Worm (Caenorhabditis elegans) whole organism, L3 larva: Measurements from ENCODE around the gene C25E10.16.
A peak's percentile ranks its signal among the peaks of the same experiment; 100 is the strongest.

ENCODE experiments used
- R02D3.7 ChIP-seq: fragments of 150-350 bp; optimal IDR thresholded peaks from 2 replicates; lab custom pipeline; 2014; ENCODE audit warnings: missing biosample characterization, missing genetic modification characterization
- ZK546.5 ChIP-seq: sonication (generic microtip); optimal IDR thresholded peaks from 2 replicates; lab custom pipeline; 2017; ENCODE audit warnings: missing biosample characterization, missing genetic modification characterization
- aly-2 ChIP-seq: fragments of 150-350 bp; optimal IDR thresholded peaks from 2 replicates; lab custom pipeline; 2014; ENCODE audit warnings: missing biosample characterization, missing genetic modification characterization
- ama-1 ChIP-seq: fragments of 150-350 bp; optimal IDR thresholded peaks from 2 replicates; lab custom pipeline; 2018
- ceh-16 ChIP-seq: sonication (generic microtip); optimal IDR thresholded peaks from 2 replicates; lab custom pipeline; 2017; ENCODE audit warnings: missing biosample characterization, missing genetic modification characterization
- ceh-82 ChIP-seq: fragments of 150-350 bp; optimal IDR thresholded peaks from 2 replicates; lab custom pipeline; 2014; ENCODE audit warnings: missing biosample characterization, missing genetic modification characterization
- daf-12 ChIP-seq: fragments of 150-350 bp; optimal IDR thresholded peaks from 2 replicates; lab custom pipeline; 2014; ENCODE audit warnings: missing biosample characterization, missing genetic modification reagents, missing genetic modification characterization
- egl-27 ChIP-seq: sonication (generic microtip); optimal IDR thresholded peaks from 4 replicates; lab custom pipeline; 2017; ENCODE audit warnings: missing biosample characterization, missing genetic modification reagents, missing genetic modification characterization
- egl-5 ChIP-seq: fragments of 150-350 bp; optimal IDR thresholded peaks from 2 replicates; lab custom pipeline; 2017; ENCODE audit warnings: missing biosample characterization, missing genetic modification reagents, missing genetic modification characterization, inconsistent platforms
- elt-2 ChIP-seq: sonication (generic microtip); optimal IDR thresholded peaks from 2 replicates; lab custom pipeline; 2016; ENCODE audit warnings: missing genetic modification reagents, mild to moderate bottlenecking, missing genetic modification characterization, missing compliant biosample characterization
- elt-3 ChIP-seq, 3 experiments: fragments of 150-350 bp in 1 of 3; sonication (generic microtip) in 2 of 3; optimal IDR thresholded peaks; 2 replicates in 2 of 3; 4 replicates in 1 of 3; lab custom pipeline; 2014 to 2017; ENCODE audit warnings: missing biosample characterization in 3 of 3, missing genetic modification characterization in 3 of 3
- fkh-2 ChIP-seq: fragments of 150-350 bp; optimal IDR thresholded peaks from 2 replicates; lab custom pipeline; 2014; ENCODE audit warnings: missing biosample characterization, missing genetic modification reagents, missing genetic modification characterization
- fos-1 ChIP-seq: fragments of 150-350 bp; optimal IDR thresholded peaks from 2 replicates; lab custom pipeline; 2014; ENCODE audit warnings: missing biosample characterization, missing genetic modification characterization
- jun-1 ChIP-seq: fragments of 150-350 bp; optimal IDR thresholded peaks from 2 replicates; lab custom pipeline; 2014; ENCODE audit warnings: missing biosample characterization, missing genetic modification reagents, missing genetic modification characterization
- lin-15B ChIP-seq: fragments of 150-350 bp; optimal IDR thresholded peaks from 2 replicates; lab custom pipeline; 2014; ENCODE audit warnings: missing biosample characterization, missing genetic modification characterization
- lin-39 ChIP-seq: fragments of 150-350 bp; optimal IDR thresholded peaks from 2 replicates; lab custom pipeline; 2018; ENCODE audit warnings: missing biosample characterization, missing genetic modification reagents, missing genetic modification characterization
- mdl-1 ChIP-seq: fragments of 150-350 bp; optimal IDR thresholded peaks from 2 replicates; lab custom pipeline; 2014; ENCODE audit warnings: missing biosample characterization, missing genetic modification characterization
- mml-1 ChIP-seq: fragments of 150-350 bp; sonication (generic microtip); optimal IDR thresholded peaks from 3 replicates; lab custom pipeline; 2014; ENCODE audit warnings: missing biosample characterization, missing genetic modification characterization
- nfya-1 ChIP-seq: sonication (generic microtip); optimal IDR thresholded peaks from 2 replicates; lab custom pipeline; 2017; ENCODE audit warnings: missing genetic modification characterization, mild to moderate bottlenecking, missing compliant biosample characterization, antibody characterized with exemption, moderate library complexity; ENCODE audit not compliant: insufficient read depth
- nhr-11 ChIP-seq: fragments of 150-350 bp; optimal IDR thresholded peaks from 2 replicates; lab custom pipeline; 2014; ENCODE audit warnings: missing biosample characterization, missing genetic modification characterization
- nhr-12 ChIP-seq: fragments of 150-350 bp; optimal IDR thresholded peaks from 2 replicates; lab custom pipeline; 2014; ENCODE audit warnings: missing biosample characterization, missing genetic modification characterization
- nhr-237 ChIP-seq: fragments of 150-350 bp; optimal IDR thresholded peaks from 2 replicates; lab custom pipeline; 2014; ENCODE audit warnings: missing biosample characterization, missing genetic modification characterization
- nhr-25 ChIP-seq: sonication (generic microtip); optimal IDR thresholded peaks from 2 replicates; lab custom pipeline; 2017; ENCODE audit warnings: missing biosample characterization, missing genetic modification characterization
- nhr-28 ChIP-seq: fragments of 150-350 bp; optimal IDR thresholded peaks from 2 replicates; lab custom pipeline; 2014; ENCODE audit warnings: missing biosample characterization, missing genetic modification characterization
- nhr-43 ChIP-seq: sonication (generic microtip); optimal IDR thresholded peaks from 2 replicates; lab custom pipeline; 2016; ENCODE audit warnings: mild to moderate bottlenecking, missing genetic modification characterization, missing compliant biosample characterization; ENCODE audit not compliant: poor library complexity, severe bottlenecking
- nhr-67 ChIP-seq: fragments of 150-350 bp; optimal IDR thresholded peaks from 2 replicates; lab custom pipeline; 2014; ENCODE audit warnings: missing biosample characterization, missing genetic modification characterization
- nhr-76 ChIP-seq: fragments of 150-350 bp; sonication (generic microtip); optimal IDR thresholded peaks from 5 replicates; lab custom pipeline; 2014; ENCODE audit warnings: missing biosample characterization, missing genetic modification characterization
- nhr-77 ChIP-seq: fragments of 150-350 bp; optimal IDR thresholded peaks from 2 replicates; lab custom pipeline; 2014; ENCODE audit warnings: missing biosample characterization, missing genetic modification characterization
- pha-4 ChIP-seq: fragments of 150-350 bp; optimal IDR thresholded peaks from 2 replicates; lab custom pipeline; 2014; ENCODE audit warnings: missing biosample characterization, missing genetic modification reagents, missing genetic modification characterization
- pqm-1 ChIP-seq: fragments of 150-350 bp; optimal IDR thresholded peaks from 2 replicates; lab custom pipeline; 2017; ENCODE audit warnings: missing biosample characterization, missing genetic modification characterization, inconsistent platforms
- sea-2 ChIP-seq: fragments of 150-350 bp; sonication (generic microtip); optimal IDR thresholded peaks from 4 replicates; lab custom pipeline; 2014; ENCODE audit warnings: missing biosample characterization, missing genetic modification reagents, missing genetic modification characterization
- skn-1 ChIP-seq: fragments of 150-350 bp; optimal IDR thresholded peaks from 2 replicates; lab custom pipeline; 2014; ENCODE audit warnings: missing biosample characterization, missing genetic modification characterization
- tbx-2 ChIP-seq: sonication (generic microtip); optimal IDR thresholded peaks from 2 replicates; lab custom pipeline; 2016; ENCODE audit warnings: mild to moderate bottlenecking, missing genetic modification characterization, missing compliant biosample characterization
- unc-39 ChIP-seq: sonication (generic microtip); optimal IDR thresholded peaks from 4 replicates; lab custom pipeline; 2017; ENCODE audit warnings: missing biosample characterization, missing genetic modification characterization
- ztf-11 ChIP-seq: fragments of 150-350 bp; optimal IDR thresholded peaks from 2 replicates; lab custom pipeline; 2014; ENCODE audit warnings: missing biosample characterization, missing genetic modification characterization
- ztf-4 ChIP-seq: fragments of 150-350 bp; optimal IDR thresholded peaks from 2 replicates; lab custom pipeline; 2014; ENCODE audit warnings: missing biosample characterization, missing genetic modification characterization

Gene C25E10.16

ce11 chrV:9081410-9081809 is 22.0 kb upstream of the C25E10.16 start:
- TF ChIP-seq elt-2 (tag; lab: Kevin White, UChicago) (peak; percentile 67), lin-39 (tag; lab: Kevin White, UChicago) (no peak), lin-15B (tag; lab: Kevin White, UChicago) (no peak), pha-4 (tag; lab: Kevin White, UChicago) (peak; percentile 75), ztf-11 (tag; lab: Kevin White, UChicago) (no peak), jun-1 (peak; percentile 2), egl-5 (tag; lab: Kevin White, UChicago) (no peak), nfya-1 (tag; lab: Kevin White, UChicago) (peak; percentile 38), nhr-237 (no peak), nhr-25 (no peak), mml-1 (tag; lab: Kevin White, UChicago) (no peak), pqm-1 (tag; lab: Kevin White, UChicago) (peak; percentile 80), elt-3 (tag; optimal IDR thresholded peaks at IDR 0.05; lab: Kevin White, UChicago) (no peak), nhr-77 (no peak), mdl-1 (tag; lab: Kevin White, UChicago) (no peak), nhr-11 (tag; lab: Kevin White, UChicago) (no peak), skn-1 (tag; lab: Kevin White, UChicago) (no peak)

DNA sequence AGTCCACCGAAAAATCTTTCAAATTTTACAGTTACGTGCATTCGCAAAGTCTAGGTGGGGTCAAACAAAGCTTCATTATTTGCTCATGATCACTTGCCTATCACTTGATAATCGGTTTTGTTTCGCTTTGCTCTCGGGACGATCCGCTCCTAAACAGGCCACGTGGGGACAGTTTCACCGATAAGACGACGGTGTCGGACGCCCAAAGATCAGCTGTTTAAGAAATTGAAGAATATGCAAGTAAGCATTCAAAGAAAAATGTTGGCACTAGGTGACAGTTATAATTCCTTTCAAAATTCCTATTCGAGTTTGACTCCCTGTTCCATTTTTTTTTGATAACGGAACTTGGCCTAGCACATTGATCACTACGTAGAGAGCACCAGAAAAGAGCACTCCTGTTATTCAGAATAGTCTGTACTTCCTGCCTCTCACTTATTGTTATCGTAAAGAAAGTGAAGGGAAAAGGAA is 20.6 kb upstream of the C25E10.16 start:
- TF ChIP-seq pha-4 (tag; lab: Kevin White, UChicago): peak; percentile 62
- no peak for TF ChIP-seq nfya-1 (tag; lab: Kevin White, UChicago)
- TF ChIP-seq jun-1: peak; percentile 68
- peak; percentile 93 for TF ChIP-seq pqm-1 (tag; lab: Kevin White, UChicago)
- TF ChIP-seq elt-2 (tag; lab: Kevin White, UChicago): peak; percentile 99

DNA sequence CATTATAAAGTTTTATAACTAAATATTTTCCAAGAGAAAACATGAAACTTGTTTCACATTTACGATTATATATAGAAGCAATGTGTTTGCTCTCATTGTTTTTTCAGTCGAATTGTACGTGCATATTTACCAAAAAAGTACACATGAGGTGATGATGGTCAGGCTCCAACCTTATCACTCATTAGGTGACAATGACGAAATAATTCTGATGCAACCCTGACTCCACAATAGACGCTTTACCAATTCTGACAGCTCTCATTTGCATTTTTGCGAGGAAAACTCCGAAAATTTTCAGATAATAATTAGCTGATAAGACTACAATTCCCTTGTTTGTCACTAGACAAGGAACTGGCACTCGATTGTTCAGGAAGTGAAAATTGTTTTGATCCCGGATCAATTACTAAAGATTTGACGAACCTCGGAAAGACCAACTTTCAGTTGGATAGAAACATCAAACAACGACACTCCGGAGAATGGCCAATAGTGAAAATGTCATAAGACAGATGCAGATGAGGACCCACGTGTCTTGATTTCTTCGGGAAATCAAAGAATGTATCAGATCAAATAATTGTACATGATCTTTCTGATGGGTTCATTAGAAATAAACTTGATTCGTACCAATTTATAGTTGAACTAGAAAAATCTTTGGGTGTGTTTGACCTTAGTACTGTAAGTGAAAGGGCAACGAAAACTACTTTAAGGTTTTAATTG is 19.6 kb upstream of the C25E10.16 start:
- TF ChIP-seq fos-1 (tag; lab: Kevin White, UChicago): no peak
- TF ChIP-seq unc-39 (tag; lab: Kevin White, UChicago): no peak
- peak; percentile 8 for TF ChIP-seq jun-1
- TF ChIP-seq ceh-82: no peak
- no peak for TF ChIP-seq tbx-2
- TF ChIP-seq nhr-77: no peak
- TF ChIP-seq elt-2 (tag; lab: Kevin White, UChicago): peak; percentile 95
- TF ChIP-seq nhr-25: peak; percentile 1
- TF ChIP-seq ztf-4 (tag; lab: Kevin White, UChicago): no peak
- peak; percentile 68 for TF ChIP-seq pqm-1 (tag; lab: Kevin White, UChicago)
- no peak for TF ChIP-seq egl-5 (tag; lab: Kevin White, UChicago)
- TF ChIP-seq aly-2 (tag; lab: Kevin White, UChicago): no peak
- no peak for TF ChIP-seq fkh-2 (tag; lab: Kevin White, UChicago)
- TF ChIP-seq ceh-16: no peak
- peak; percentile 43 for TF ChIP-seq skn-1 (tag; lab: Kevin White, UChicago)
- no peak for TF ChIP-seq daf-12
- TF ChIP-seq R02D3.7 (tag; lab: Kevin White, UChicago): no peak
- no peak for TF ChIP-seq nhr-76 (tag; lab: Kevin White, UChicago)
- TF ChIP-seq nfya-1 (tag; lab: Kevin White, UChicago): peak; percentile 3
- no peak for TF ChIP-seq egl-27 (tag; lab: Kevin White, UChicago)
- no peak for TF ChIP-seq nhr-12 (tag; lab: Kevin White, UChicago)
- TF ChIP-seq mml-1 (tag; lab: Kevin White, UChicago): no peak
- no peak for TF ChIP-seq ama-1 (lab: Kevin White, UChicago)
- TF ChIP-seq nhr-28 (tag; lab: Kevin White, UChicago): no peak
- TF ChIP-seq nhr-67 (tag; lab: Kevin White, UChicago): no peak
- TF ChIP-seq nhr-43 (tag; lab: Kevin White, UChicago): peak; percentile 46
- TF ChIP-seq sea-2: no peak
- no peak for TF ChIP-seq ZK546.5 (tag; lab: Kevin White, UChicago)
